Worm (Caenorhabditis elegans): Measurements from ENCODE around the gene tomm-20.

ce11 chrV:12317080-12317479 lies 26.2 kb downstream of the tomm-20 start, which contains the start of gene R04F11.3:
- no peak for TF ChIP-seq nhr-28 (tag; optimal IDR thresholded peaks at IDR 0.05)
- TF ChIP-seq ceh-82 (tag; optimal IDR thresholded peaks at IDR 0.05) = no peak
- TF ChIP-seq elt-3 (tag; optimal IDR thresholded peaks at IDR 0.05) = no peak
- TF ChIP-seq ztf-11 (tag; optimal IDR thresholded peaks at IDR 0.05) = no peak
- TF ChIP-seq R02D3.7 (tag; optimal IDR thresholded peaks at IDR 0.05) = no peak
- TF ChIP-seq pha-4 (tag; optimal IDR thresholded peaks at IDR 0.05) = no peak
- no peak for TF ChIP-seq lin-39 (tag; optimal IDR thresholded peaks at IDR 0.05)
- TF ChIP-seq tbx-2 (tag; optimal IDR thresholded peaks at IDR 0.05) = no peak
- no peak for TF ChIP-seq mdl-1 (tag; optimal IDR thresholded peaks at IDR 0.05)
- no peak for TF ChIP-seq ceh-28 (tag; optimal IDR thresholded peaks at IDR 0.05)

All from whole organism, L3 larva.